Fruit fly (Drosophila melanogaster) whole organism, pupa: ENCODE results near the gene CdGAPr.

Source experiments
- CG8301 ChIP-seq: fragments of 200-800 bp; sonication (Bioruptor generic); optimal IDR thresholded peaks from 2 replicates; lab custom pipeline; 2018; ENCODE audit warnings: missing biosample characterization, mild to moderate bottlenecking, missing genetic modification characterization
- CG9948 ChIP-seq: fragments of 200-800 bp; sonication (Bioruptor generic); optimal IDR thresholded peaks from 2 replicates; lab custom pipeline; 2018; ENCODE audit warnings: missing biosample characterization, mild to moderate bottlenecking, missing genetic modification characterization, moderate library complexity
- rn ChIP-seq: fragments of 200-800 bp; sonication (Bioruptor generic); IDR thresholded peaks from 2 replicates; pipeline ENCODE4 v1.3.6; 2022; ENCODE audit warnings: missing biosample characterization, missing genetic modification characterization

dm6 chr2L:19756040-19756439 is 35.6 kb downstream of the CdGAPr start:
- TF ChIP-seq rn (GFP tag; lab: Robert Waterston, UW), result no peak
- TF ChIP-seq CG9948 (tag; lab: Kevin White, UChicago), result no peak
- no peak for TF ChIP-seq CG8301 (tag; lab: Kevin White, UChicago)
